Fruit fly (Drosophila melanogaster) whole organism, prepupa: ENCODE data around the gene Sfp33A2.

Experiments used
- CG3919 ChIP-seq: fragments of 200-800 bp; sonication (Bioruptor generic); optimal IDR thresholded peaks from 3 replicates; lab custom pipeline; 2016; ENCODE audit warnings: missing biosample characterization, missing genetic modification characterization
- CG6808 ChIP-seq: fragments of 200-800 bp; sonication (Bioruptor generic); optimal IDR thresholded peaks from 3 replicates; lab custom pipeline; 2017; ENCODE audit warnings: missing biosample characterization, missing genetic modification characterization, mild to moderate bottlenecking, moderate library complexity, missing genetic modification reagents
- CG8319 ChIP-seq: fragments of 200-800 bp; sonication (Bioruptor generic); optimal IDR thresholded peaks from 3 replicates; lab custom pipeline; 2016; ENCODE audit warnings: missing biosample characterization, missing genetic modification characterization
- Ets21C ChIP-seq: fragments of 200-800 bp; sonication (Bioruptor generic); optimal IDR thresholded peaks from 3 replicates; lab custom pipeline; 2016; ENCODE audit warnings: missing biosample characterization, missing genetic modification characterization
- Ets96B ChIP-seq: fragments of 200-800 bp; optimal IDR thresholded peaks from 2 replicates; lab custom pipeline; 2019; ENCODE audit warnings: missing biosample characterization, mild to moderate bottlenecking, missing genetic modification characterization, moderate library complexity
- Met ChIP-seq: fragments of 200-800 bp; sonication (Bioruptor generic); optimal IDR thresholded peaks from 3 replicates; lab custom pipeline; 2016; ENCODE audit warnings: missing biosample characterization, missing genetic modification characterization
- fkh ChIP-seq: fragments of 200-800 bp; sonication (Bioruptor generic); optimal IDR thresholded peaks from 3 replicates; lab custom pipeline; 2017; ENCODE audit warnings: missing biosample characterization, mild to moderate bottlenecking, missing genetic modification characterization, moderate library complexity
- salr ChIP-seq, 2 experiments: fragments of 200-800 bp; sonication (Bioruptor generic); optimal IDR thresholded peaks; 3 replicates each; lab custom pipeline; 2016 to 2018; ENCODE audit warnings: missing biosample characterization in 2 of 2, missing genetic modification characterization in 2 of 2, mild to moderate bottlenecking in 1 of 2

The Sfp33A2 gene

dm6 chr2L:11878812-11879328 lies 41.4 kb downstream of the Sfp33A2 start:
- no peak for TF ChIP-seq Ets21C (GFP tag; lab: Kevin White, UChicago)
- TF ChIP-seq Met (GFP tag; lab: Kevin White, UChicago): no peak
- TF ChIP-seq Ets96B (tag; lab: Kevin White, UChicago): no peak
- TF ChIP-seq CG8319 (GFP tag; lab: Kevin White, UChicago): no peak
- TF ChIP-seq CG3919: no peak
- TF ChIP-seq salr (GFP tag; optimal IDR thresholded peaks at IDR 0.05; lab: Kevin White, UChicago): no peak
- TF ChIP-seq fkh (GFP tag; lab: Kevin White, UChicago): no peak
- no peak for TF ChIP-seq CG6808 (GFP tag; lab: Kevin White, UChicago)
